Worm (Caenorhabditis elegans): ENCODE data around the gene C54D10.10.

DNA sequence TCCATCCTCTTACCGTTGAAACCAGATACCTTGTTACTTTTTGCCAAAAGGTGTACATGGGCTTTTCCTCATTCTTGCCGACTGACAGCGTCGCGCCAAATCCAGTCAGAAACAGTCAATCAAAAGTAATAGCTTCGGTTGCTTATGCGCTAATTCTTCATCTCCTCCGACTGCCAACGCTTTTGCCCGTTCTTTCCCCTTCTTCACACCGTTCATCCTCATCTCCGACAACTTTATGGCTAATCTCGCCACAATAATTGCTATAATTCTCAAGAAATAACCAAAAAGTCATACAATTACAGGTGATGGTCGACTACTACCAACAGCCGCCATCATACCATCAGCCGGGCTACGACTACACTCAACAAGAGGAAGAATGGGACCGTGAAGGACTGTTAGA lies 28.3 kb upstream of the C54D10.10 start, which contains the start of gene atn-1:
- no peak for TF ChIP-seq ama-1 (optimal IDR thresholded peaks at IDR 0.05)
- TF ChIP-seq mab-5 (tag; optimal IDR thresholded peaks at IDR 0.05): no peak
- TF ChIP-seq skn-1 (tag; optimal IDR thresholded peaks at IDR 0.05): no peak
- no peak for TF ChIP-seq lin-13 (GFP tag; optimal IDR thresholded peaks at IDR 0.05)
- TF ChIP-seq snpc-4 (tag; optimal IDR thresholded peaks at IDR 0.05): no peak
- TF ChIP-seq unc-39 (tag; optimal IDR thresholded peaks at IDR 0.05): no peak
- no peak for TF ChIP-seq alr-1 (tag; optimal IDR thresholded peaks at IDR 0.05)
- no peak for TF ChIP-seq ztf-11 (tag; optimal IDR thresholded peaks at IDR 0.05)
- TF ChIP-seq elt-3 (tag; optimal IDR thresholded peaks at IDR 0.05): no peak
